Fruit fly (Drosophila melanogaster): ENCODE results near the gene tal-AA.

tal-AA gene

DNA sequence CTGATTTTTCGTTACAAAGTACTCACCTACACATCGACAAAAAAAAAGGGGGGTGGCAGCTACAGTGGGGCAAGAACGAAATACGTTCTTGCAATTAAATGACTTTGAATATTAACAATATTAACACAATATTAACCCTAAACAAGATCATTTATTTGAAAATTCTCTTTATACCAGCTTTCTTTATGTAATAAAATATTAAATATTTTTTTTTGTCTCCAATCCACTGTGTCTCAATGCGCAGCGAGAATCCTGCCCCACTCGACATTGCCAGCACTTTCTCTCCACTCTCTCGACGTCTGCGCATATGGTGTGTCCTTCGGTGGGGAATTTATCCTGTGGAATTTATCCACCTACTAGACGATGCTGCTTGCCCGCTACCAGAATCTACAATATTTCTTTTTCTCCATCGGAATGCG lies 12.5 kb upstream of the tal-AA start (continued):
- peak; percentile 46 for TF ChIP-seq HLH54F (GFP tag; optimal IDR thresholded peaks at IDR 0.05)
- TF ChIP-seq cg (GFP tag; optimal IDR thresholded peaks at IDR 0.05), result peak; percentile 48
- TF ChIP-seq Sry-β (GFP tag; optimal IDR thresholded peaks at IDR 0.05), result peak; percentile 26
- peak; percentile 57 for TF ChIP-seq Dad (GFP tag; optimal IDR thresholded peaks at IDR 0.05)
- TF ChIP-seq kah (GFP tag; optimal IDR thresholded peaks at IDR 0.05), result peak; percentile 76
- peak; percentile 79 for TF ChIP-seq Chrac-16 (GFP tag; optimal IDR thresholded peaks at IDR 0.05)
- TF ChIP-seq h (optimal IDR thresholded peaks at IDR 0.05), result no peak
- peak; percentile 85 for TF ChIP-seq CG15601 (tag; optimal IDR thresholded peaks at IDR 0.05)
- peak; percentile 42 for TF ChIP-seq Dip3 (GFP tag; optimal IDR thresholded peaks at IDR 0.05)
- TF ChIP-seq bab2 (GFP tag; optimal IDR thresholded peaks at IDR 0.05), result peak; percentile 68
- TF ChIP-seq Nf-YC (tag; optimal IDR thresholded peaks at IDR 0.05), result peak; percentile 54
- peak; percentile 89 for TF ChIP-seq CG12104 (GFP tag; optimal IDR thresholded peaks at IDR 0.05)
- TF ChIP-seq inv (GFP tag; IDR thresholded peaks at IDR 0.05; ENCODE audit: partially characterized antibody), result peak; percentile 23; the same call in 1 of the 2 replicates
- TF ChIP-seq CG17568 (GFP tag; optimal IDR thresholded peaks at IDR 0.05), result peak; percentile 81
- peak; percentile 87 for TF ChIP-seq CG15514 (GFP tag; optimal IDR thresholded peaks at IDR 0.05)
- TF ChIP-seq ftz-f1 (GFP tag; optimal IDR thresholded peaks at IDR 0.05), result no peak
- peak; percentile 49 for TF ChIP-seq Antp (GFP tag; optimal IDR thresholded peaks at IDR 0.05)
- TF ChIP-seq ro (GFP tag; IDR thresholded peaks at IDR 0.05), result peak; percentile 84
- TF ChIP-seq CG10366 (GFP tag; IDR thresholded peaks at IDR 0.05), result peak; percentile 91
- TF ChIP-seq zen (tag; optimal IDR thresholded peaks at IDR 0.05), result peak; percentile 78
- TF ChIP-seq CG12219 (GFP tag; optimal IDR thresholded peaks at IDR 0.05), result peak; percentile 81
- peak; percentile 67 for TF ChIP-seq Jarid2 (GFP tag; optimal IDR thresholded peaks at IDR 0.05)
- no peak for TF ChIP-seq p53 (GFP tag; optimal IDR thresholded peaks at IDR 0.05)
- peak; percentile 91 for TF ChIP-seq CG11456 (GFP tag; IDR thresholded peaks at IDR 0.05)
- TF ChIP-seq grau (tag; optimal IDR thresholded peaks at IDR 0.05), result peak; percentile 72
- no peak for TF ChIP-seq chinmo (GFP tag; IDR thresholded peaks at IDR 0.05; ENCODE audit: partially characterized antibody)
- peak; percentile 93 for TF ChIP-seq wdn (GFP tag; IDR thresholded peaks at IDR 0.05)
- peak; percentile 93 for TF ChIP-seq CG12391 (tag; optimal IDR thresholded peaks at IDR 0.05)
- peak; percentile 60; the same call in 1 of the 2 replicates for TF ChIP-seq dan (GFP tag; IDR thresholded peaks at IDR 0.05)
- peak; percentile 89 for TF ChIP-seq rib (GFP tag; IDR thresholded peaks at IDR 0.05)
- TF ChIP-seq fru (optimal IDR thresholded peaks at IDR 0.05), result no peak
- TF ChIP-seq CG9437 (GFP tag; optimal IDR thresholded peaks at IDR 0.05), result peak; percentile 79
- TF ChIP-seq repo (GFP tag; optimal IDR thresholded peaks at IDR 0.05), result no peak
- TF ChIP-seq abd-A (tag; optimal IDR thresholded peaks at IDR 0.05), result no peak
- no peak for TF ChIP-seq CG31224 (GFP tag; IDR thresholded peaks at IDR 0.05)
- peak; percentile 92 for TF ChIP-seq H15 (GFP tag; IDR thresholded peaks at IDR 0.05)
- TF ChIP-seq lola (GFP tag; optimal IDR thresholded peaks at IDR 0.05), result peak in 1 of 3 experiments; percentile 83
- TF ChIP-seq dmrt99B (tag; optimal IDR thresholded peaks at IDR 0.05), result peak; percentile 94
- TF ChIP-seq CG8290 (GFP tag; optimal IDR thresholded peaks at IDR 0.05), result peak; percentile 83
- TF ChIP-seq CG8290 (tag; optimal IDR thresholded peaks at IDR 0.05), result no peak
- no peak for TF ChIP-seq tna (GFP tag; IDR thresholded peaks at IDR 0.05; ENCODE audit: partially characterized antibody)
- peak; percentile 97 for TF ChIP-seq seq (GFP tag; IDR thresholded peaks at IDR 0.05)
- TF ChIP-seq Abd-B (GFP tag; optimal IDR thresholded peaks at IDR 0.05), result peak; percentile 73
- peak; percentile 38 for TF ChIP-seq CTCF (GFP tag; optimal IDR thresholded peaks at IDR 0.05)
- peak; percentile 87 for TF ChIP-seq Rx (GFP tag; IDR thresholded peaks at IDR 0.05)
- TF ChIP-seq CG15479 (GFP tag; optimal IDR thresholded peaks at IDR 0.05), result no peak
- TF ChIP-seq shn (GFP tag; optimal IDR thresholded peaks at IDR 0.05), result no peak
- TF ChIP-seq CG7786 (GFP tag; optimal IDR thresholded peaks at IDR 0.05), result peak; percentile 28
- peak; percentile 73 for TF ChIP-seq CG18764 (GFP tag; optimal IDR thresholded peaks at IDR 0.05)
- peak; percentile 76 for TF ChIP-seq slou (GFP tag; optimal IDR thresholded peaks at IDR 0.05)
- peak; percentile 37 for TF ChIP-seq CG31365 (tag; optimal IDR thresholded peaks at IDR 0.05)
- TF ChIP-seq az2 (GFP tag; optimal IDR thresholded peaks at IDR 0.05), result peak; percentile 88
